Worm (Caenorhabditis elegans): ENCODE results near the gene tbx-39.
A peak's percentile ranks its signal among the peaks of the same experiment; 100 is the strongest.
"Not testable (repeated sequence)": the region's sequence is repeated elsewhere in the genome, so short reads cannot be mapped to it uniquely, and the experiment has no call there.

The tbx-39 gene

ce11 chrIV:15294040-15294439, 29.7 kb upstream of the tbx-39 start, which contains the start of gene Y73F8A.10:
Gene Y73F8A.10, plus strand, starts transcription at chrIV:15294340.
- TF ChIP-seq snpc-1.2 (GFP tag; IDR thresholded peaks at IDR 0.05): 0 out of 2 replicates have a peak, but pooled peaks have one; percentile 53
- TF ChIP-seq ZK337.2 (GFP tag; IDR thresholded peaks at IDR 0.05): no peak

- peak in 1 of 2 experiments; percentile 72 for TF ChIP-seq unc-62 (GFP tag; optimal IDR thresholded peaks at IDR 0.05 in 1 of 2)
- TF ChIP-seq unc-62 (tag; optimal IDR thresholded peaks at IDR 0.05): no peak
- no peak for TF ChIP-seq lir-3 (tag; optimal IDR thresholded peaks at IDR 0.05)
- no peak for TF ChIP-seq nhr-11 (tag; optimal IDR thresholded peaks at IDR 0.05)
These were observed 23.7 kb upstream of the tbx-39 start for ce11 chrIV:15300041-15300440.

ce11 chrIV:15302151-15302550, 21.5 kb upstream of the tbx-39 start, which contains the start of gene best-21:
Gene best-21, plus strand, starts transcription at chrIV:15302451.
- no peak for TF ChIP-seq mes-2 (tag; optimal IDR thresholded peaks at IDR 0.05; ENCODE audit: poor library complexity, severe bottlenecking)
- no peak for TF ChIP-seq lin-1 (GFP tag; IDR thresholded peaks at IDR 0.05)
- no peak for TF ChIP-seq ceh-28 (tag; optimal IDR thresholded peaks at IDR 0.05)
- TF ChIP-seq T26A8.4 (GFP tag; IDR thresholded peaks at IDR 0.05): no peak
- no peak for TF ChIP-seq F26F4.8 (GFP tag; conservative IDR thresholded peaks at IDR 0.05)
- TF ChIP-seq php-3 (GFP tag; IDR thresholded peaks at IDR 0.05): no peak
- TF ChIP-seq lim-7 (GFP tag; IDR thresholded peaks at IDR 0.05): no peak
- no peak for TF ChIP-seq unc-130 (GFP tag; optimal IDR thresholded peaks at IDR 0.05)
- TF ChIP-seq aly-2 (tag; optimal IDR thresholded peaks at IDR 0.05): no peak
- no peak for TF ChIP-seq ctbp-1 (GFP tag; IDR thresholded peaks at IDR 0.05)
- TF ChIP-seq nhr-102 (tag; optimal IDR thresholded peaks at IDR 0.05): no peak
- TF ChIP-seq dmd-6 (GFP tag; IDR thresholded peaks at IDR 0.05): no peak
- no peak for TF ChIP-seq hlh-11 (tag; optimal IDR thresholded peaks at IDR 0.05)
- no peak for TF ChIP-seq zag-1 (tag; optimal IDR thresholded peaks at IDR 0.05)
- TF ChIP-seq madf-9 (GFP tag; conservative IDR thresholded peaks at IDR 0.05): no peak
- no peak for TF ChIP-seq snpc-4 (tag; optimal IDR thresholded peaks at IDR 0.05)
- no peak for TF ChIP-seq nhr-111 (GFP tag; optimal IDR thresholded peaks at IDR 0.05)
- TF ChIP-seq lin-15B (tag; optimal IDR thresholded peaks at IDR 0.05): no peak
- TF ChIP-seq egl-27 (tag; optimal IDR thresholded peaks at IDR 0.05): no peak
- TF ChIP-seq nhr-77 (tag; optimal IDR thresholded peaks at IDR 0.05): no peak

DNA sequence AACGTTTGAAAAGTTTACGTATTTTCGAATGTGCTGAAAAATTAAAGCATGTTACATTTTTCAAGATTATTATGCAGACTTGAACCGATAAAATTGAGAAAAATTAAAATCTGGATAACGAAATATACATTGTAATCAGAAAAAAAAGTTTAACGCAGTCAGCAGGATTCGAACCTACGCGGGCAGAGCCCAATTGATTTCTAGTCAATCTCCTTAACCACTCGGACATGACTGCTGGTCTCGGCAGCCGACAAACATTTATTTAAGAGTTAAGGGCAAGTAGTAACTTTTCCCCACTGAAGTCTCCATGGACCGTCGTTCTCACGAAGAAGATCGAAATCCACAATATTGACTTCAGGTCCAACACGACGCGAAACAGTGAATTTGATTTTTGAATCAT, 12.7 kb upstream of the tbx-39 start:
- TF ChIP-seq lin-38 (GFP tag; IDR thresholded peaks at IDR 0.05) (peak; percentile 34), snpc-1.2 (GFP tag; IDR thresholded peaks at IDR 0.05) (peak; percentile 97)

ce11 chrIV:15311590-15311989, 12.1 kb upstream of the tbx-39 start, which contains the start of gene Y73F8A.12:
Gene Y73F8A.12, minus strand, starts transcription at chrIV:15311690.
- TF ChIP-seq dmd-8 (GFP tag; IDR thresholded peaks at IDR 0.05); Y5F2A.4 (GFP tag; optimal IDR thresholded peaks at IDR 0.05); nhr-48 (tag; optimal IDR thresholded peaks at IDR 0.05): not testable (repeated sequence)

- TF ChIP-seq madf-5 (GFP tag; IDR thresholded peaks at IDR 0.05): no peak
- no peak for TF ChIP-seq ceh-44 (GFP tag; IDR thresholded peaks at IDR 0.05)
- TF ChIP-seq daf-16 (GFP tag; optimal IDR thresholded peaks at IDR 0.05): no peak
- TF ChIP-seq daf-16 (tag; optimal IDR thresholded peaks at IDR 0.05): peak; percentile 55
- TF ChIP-seq mes-2 (tag; optimal IDR thresholded peaks at IDR 0.05; ENCODE audit: poor library complexity, severe bottlenecking): no peak
- peak; percentile 3 for TF ChIP-seq lin-13 (GFP tag; optimal IDR thresholded peaks at IDR 0.05)
- no peak for TF ChIP-seq mep-1 (tag; optimal IDR thresholded peaks at IDR 0.05)
- no peak for TF ChIP-seq zag-1 (tag; optimal IDR thresholded peaks at IDR 0.05)
- TF ChIP-seq mdl-1 (tag; optimal IDR thresholded peaks at IDR 0.05): no peak
- TF ChIP-seq F26F4.8 (GFP tag; conservative IDR thresholded peaks at IDR 0.05): no peak
- TF ChIP-seq ztf-7 (tag; optimal IDR thresholded peaks at IDR 0.05): no peak
These were observed 11.7 kb upstream of the tbx-39 start, which contains the start of gene Y73F8A.13 for ce11 chrIV:15312008-15312407. Gene Y73F8A.13, plus strand, starts transcription at chrIV:15312247.
